Worm (Caenorhabditis elegans) whole organism, L4/young adult: ENCODE results near the gene Y46G5A.8.

Source experiments
- W03F9.2 ChIP-seq: fragments of 150-350 bp; optimal IDR thresholded peaks from 2 replicates; lab custom pipeline; 2014; ENCODE audit warnings: missing biosample characterization, missing genetic modification characterization
- him-1 ChIP-seq: sonication (generic microtip); optimal IDR thresholded peaks from 2 replicates; lab custom pipeline; 2016; ENCODE audit warnings: missing genotype, missing genetic modification reagents, missing genetic modification characterization, missing compliant biosample characterization

ce11 chrII:12711490-12711889 lies 44.6 kb upstream of the Y46G5A.8 start:
- TF ChIP-seq him-1 (tag; lab: Kevin White, UChicago) = no peak
- TF ChIP-seq W03F9.2 = no peak
